Worm (Caenorhabditis elegans) whole organism, L2 larva: ENCODE measurements around the gene R06B10.7.

ENCODE experiments used
- C34F6.9 ChIP-seq: fragments of 150-350 bp; optimal IDR thresholded peaks from 2 replicates; lab custom pipeline; 2014; ENCODE audit warnings: missing biosample characterization, missing genetic modification characterization
- F13H6.1 ChIP-seq: sonication (generic microtip); optimal IDR thresholded peaks from 2 replicates; lab custom pipeline; 2016; ENCODE audit warnings: missing genetic modification characterization, missing compliant biosample characterization
- R02D3.7 ChIP-seq: fragments of 150-350 bp; optimal IDR thresholded peaks from 2 replicates; lab custom pipeline; 2014; ENCODE audit warnings: missing biosample characterization, missing genetic modification characterization
- blmp-1 ChIP-seq: sonication (generic microtip); optimal IDR thresholded peaks from 2 replicates; lab custom pipeline; 2017; ENCODE audit warnings: missing genetic modification characterization, mild to moderate bottlenecking, missing compliant biosample characterization, antibody characterized with exemption, moderate library complexity; ENCODE audit not compliant: insufficient read depth
- ceh-16 ChIP-seq: fragments of 150-350 bp; optimal IDR thresholded peaks from 2 replicates; lab custom pipeline; 2014; ENCODE audit warnings: missing biosample characterization, missing genetic modification characterization
- ceh-82 ChIP-seq: fragments of 150-350 bp; optimal IDR thresholded peaks from 2 replicates; lab custom pipeline; 2014; ENCODE audit warnings: missing biosample characterization, missing genetic modification characterization
- dmd-4 ChIP-seq: sonication (generic microtip); optimal IDR thresholded peaks from 2 replicates; lab custom pipeline; 2017; ENCODE audit warnings: missing biosample characterization, missing genetic modification characterization
- elt-1 ChIP-seq: fragments of 150-350 bp; optimal IDR thresholded peaks from 2 replicates; lab custom pipeline; 2014; ENCODE audit warnings: missing biosample characterization, missing genetic modification characterization
- elt-3 ChIP-seq: sonication (generic microtip); optimal IDR thresholded peaks from 2 replicates; lab custom pipeline; 2017; ENCODE audit warnings: missing biosample characterization, missing genetic modification characterization
- fos-1 ChIP-seq: fragments of 150-350 bp; optimal IDR thresholded peaks from 2 replicates; lab custom pipeline; 2014; ENCODE audit warnings: missing biosample characterization, missing genetic modification characterization
- gmeb-1 ChIP-seq: fragments of 150-350 bp; optimal IDR thresholded peaks from 2 replicates; lab custom pipeline; 2014; ENCODE audit warnings: missing biosample characterization, missing genetic modification characterization
- lin-13 ChIP-seq: fragments of 150-350 bp; optimal IDR thresholded peaks from 2 replicates; lab custom pipeline; 2014; ENCODE audit warnings: missing biosample characterization, missing genetic modification reagents, missing genetic modification characterization
- lin-39 ChIP-seq: fragments of 150-350 bp; optimal IDR thresholded peaks from 2 replicates; lab custom pipeline; 2014; ENCODE audit warnings: missing biosample characterization, missing genetic modification reagents, missing genetic modification characterization
- lsy-2 ChIP-seq, 2 experiments: fragments of 150-350 bp in 1 of 2; sonication (generic microtip) in 1 of 2; optimal IDR thresholded peaks; 2 replicates each; lab custom pipeline; 2014 to 2017; ENCODE audit warnings: missing biosample characterization in 2 of 2, missing genetic modification characterization in 2 of 2
- mab-5 ChIP-seq: fragments of 150-350 bp; optimal IDR thresholded peaks from 2 replicates; lab custom pipeline; 2014; ENCODE audit warnings: missing biosample characterization, missing genetic modification characterization
- nhr-10 ChIP-seq: sonication (generic microtip); optimal IDR thresholded peaks from 2 replicates; lab custom pipeline; 2017; ENCODE audit warnings: missing biosample characterization, missing genetic modification characterization
- nhr-11 ChIP-seq: fragments of 150-350 bp; optimal IDR thresholded peaks from 2 replicates; lab custom pipeline; 2014; ENCODE audit warnings: missing biosample characterization, missing genetic modification characterization
- nhr-129 ChIP-seq: fragments of 150-350 bp; optimal IDR thresholded peaks from 2 replicates; lab custom pipeline; 2014; ENCODE audit warnings: missing biosample characterization, missing genetic modification characterization
- nhr-25 ChIP-seq: fragments of 150-350 bp; sonication (generic microtip); optimal IDR thresholded peaks from 3 replicates; lab custom pipeline; 2014; ENCODE audit warnings: missing biosample characterization, missing genetic modification characterization
- nhr-6 ChIP-seq: fragments of 150-350 bp; optimal IDR thresholded peaks from 2 replicates; lab custom pipeline; 2014; ENCODE audit warnings: missing biosample characterization, missing genetic modification characterization
- nhr-77 ChIP-seq: fragments of 150-350 bp; optimal IDR thresholded peaks from 2 replicates; lab custom pipeline; 2014; ENCODE audit warnings: missing biosample characterization, missing genetic modification characterization
- sem-4 ChIP-seq: fragments of 150-350 bp; optimal IDR thresholded peaks from 2 replicates; lab custom pipeline; 2014; ENCODE audit warnings: missing biosample characterization, missing genetic modification reagents, missing genetic modification characterization
- sma-9 ChIP-seq, 2 experiments: fragments of 150-350 bp in 1 of 2; sonication (generic microtip) in 1 of 2; optimal IDR thresholded peaks; 2 replicates each; lab custom pipeline; 2014 to 2016; ENCODE audit warnings: missing genetic modification characterization in 2 of 2, mild to moderate bottlenecking in 1 of 2, missing biosample characterization in 1 of 2, missing compliant biosample characterization in 1 of 2, missing genetic modification reagents in 1 of 2, moderate library complexity in 1 of 2
- snpc-4 ChIP-seq: fragments of 150-350 bp; optimal IDR thresholded peaks from 2 replicates; lab custom pipeline; 2014; ENCODE audit warnings: missing biosample characterization, missing genetic modification characterization
- unc-39 ChIP-seq: fragments of 150-350 bp; optimal IDR thresholded peaks from 2 replicates; lab custom pipeline; 2014; ENCODE audit warnings: missing biosample characterization, missing genetic modification characterization
- unc-55 ChIP-seq: fragments of 150-350 bp; sonication (generic microtip); optimal IDR thresholded peaks from 3 replicates; lab custom pipeline; 2014; ENCODE audit warnings: missing biosample characterization, missing genetic modification reagents, missing genetic modification characterization
- unc-62 ChIP-seq: fragments of 150-350 bp; optimal IDR thresholded peaks from 2 replicates; lab custom pipeline; 2014; ENCODE audit warnings: missing biosample characterization, missing genetic modification reagents, missing genetic modification characterization
- ztf-1 ChIP-seq: fragments of 200-800 bp; sonication (Bioruptor generic); conservative IDR thresholded peaks from 2 replicates; pipeline ENCODE4 v1.3.6; 2022; ENCODE audit warnings: missing genetic modification characterization, missing compliant biosample characterization
- ztf-4 ChIP-seq: fragments of 150-350 bp; optimal IDR thresholded peaks from 2 replicates; lab custom pipeline; 2014; ENCODE audit warnings: missing biosample characterization, missing genetic modification characterization

Gene R06B10.7

DNA sequence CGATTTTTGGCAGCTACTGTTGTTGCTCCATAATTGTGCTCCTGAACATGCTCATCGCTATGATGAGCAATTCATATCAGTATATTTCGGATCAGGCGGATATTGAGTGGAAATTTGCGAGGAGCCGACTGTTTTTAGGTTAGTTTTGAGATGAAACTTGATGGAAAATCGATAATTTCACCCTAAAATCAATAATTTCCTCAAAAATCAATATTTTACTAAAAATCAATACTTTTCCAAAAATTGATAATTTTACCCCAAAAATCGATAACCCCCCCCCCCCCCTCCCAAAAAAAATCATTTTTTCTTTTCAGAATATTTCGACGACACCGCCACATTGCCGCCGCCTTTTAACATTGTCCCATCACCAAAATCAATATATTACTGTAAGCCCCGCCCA is 2.3 kb downstream of the R06B10.7 start:
- TF ChIP-seq lin-13: no peak
- no peak for TF ChIP-seq elt-1 (tag; lab: Kevin White, UChicago)
- no peak for TF ChIP-seq F13H6.1
- TF ChIP-seq ceh-82: no peak

DNA sequence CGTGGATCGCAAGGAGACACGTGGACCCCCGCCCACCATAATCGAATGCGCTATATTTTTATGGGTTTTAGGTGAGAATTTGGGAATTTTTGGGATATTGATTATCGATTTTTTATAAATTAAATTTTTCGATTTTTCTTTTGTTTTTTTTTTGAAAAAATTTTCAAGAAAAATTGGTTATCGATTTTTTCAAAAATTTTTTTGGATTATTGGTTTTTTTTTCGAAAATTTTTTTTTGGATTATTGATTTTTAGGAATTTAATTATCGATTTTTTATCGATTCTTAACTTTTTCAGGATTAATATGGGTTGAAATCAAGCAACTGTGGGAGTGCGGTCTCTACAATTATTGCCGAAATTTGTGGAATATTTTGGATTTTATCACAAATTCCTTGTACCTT is 4.6 kb downstream of the R06B10.7 start:
- no peak for TF ChIP-seq nhr-6 (tag; lab: Kevin White, UChicago)
- TF ChIP-seq nhr-77 (tag; lab: Kevin White, UChicago): no peak
- TF ChIP-seq nhr-10 (tag; lab: Kevin White, UChicago): no peak
- TF ChIP-seq dmd-4 (tag; lab: Kevin White, UChicago): no peak
- TF ChIP-seq, all 48 proteins: peak for 0

DNA sequence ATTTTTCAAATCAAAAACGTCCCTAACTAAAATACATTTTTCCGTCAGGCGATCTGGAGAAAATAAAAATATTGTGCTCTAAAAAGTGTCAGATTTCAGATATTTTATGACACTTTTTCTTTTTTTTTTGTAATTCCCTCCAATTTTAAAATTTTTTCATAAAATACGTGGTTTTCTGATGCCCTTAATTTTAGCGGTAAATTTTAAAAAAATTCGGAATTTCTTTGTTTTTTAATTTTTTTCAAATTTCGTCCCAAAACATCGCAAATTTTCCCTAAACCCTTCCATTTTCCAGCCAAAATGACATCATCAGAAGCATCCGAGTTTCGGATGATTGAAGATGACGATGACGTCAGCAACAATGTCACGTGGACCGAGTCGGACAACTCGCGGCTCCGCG is 9.6 kb downstream of the R06B10.7 start, which contains the start of gene trp-2:
TSS of gene trp-2 (plus strand) at position 301 of the 400 bp plus-strand sequence.
- TF ChIP-seq nhr-129 (tag; lab: Kevin White, UChicago) (no peak), unc-62 (no peak), nhr-25 (no peak), sma-9 (GFP tag; optimal IDR thresholded peaks at IDR 0.05; lab: Kevin White, UChicago) (no peak), sma-9 (tag; optimal IDR thresholded peaks at IDR 0.05; lab: Kevin White, UChicago) (no peak)

DNA sequence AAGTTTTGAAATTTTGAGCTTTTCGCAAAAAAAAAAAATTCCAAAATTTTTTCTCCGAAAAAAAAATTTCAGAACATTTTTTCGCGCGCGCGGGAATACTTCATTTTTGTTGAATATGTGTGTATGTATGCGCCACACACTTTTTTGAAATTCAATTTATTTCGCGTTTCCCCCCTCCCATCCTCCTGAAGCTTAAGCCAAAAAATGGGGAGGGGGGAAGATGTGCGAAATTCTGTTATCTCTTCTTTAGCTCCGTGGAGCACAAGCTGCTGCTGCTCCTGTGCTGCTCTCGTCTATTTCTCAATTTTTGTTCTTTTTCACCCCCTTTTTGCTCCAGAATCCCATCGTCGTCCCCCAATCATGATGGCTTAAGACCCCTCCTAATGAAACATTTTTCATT is 11.6 kb downstream of the R06B10.7 start:
- no peak for TF ChIP-seq elt-3 (tag; lab: Kevin White, UChicago)
- no peak for TF ChIP-seq nhr-25
- no peak for TF ChIP-seq nhr-6 (tag; lab: Kevin White, UChicago)

DNA sequence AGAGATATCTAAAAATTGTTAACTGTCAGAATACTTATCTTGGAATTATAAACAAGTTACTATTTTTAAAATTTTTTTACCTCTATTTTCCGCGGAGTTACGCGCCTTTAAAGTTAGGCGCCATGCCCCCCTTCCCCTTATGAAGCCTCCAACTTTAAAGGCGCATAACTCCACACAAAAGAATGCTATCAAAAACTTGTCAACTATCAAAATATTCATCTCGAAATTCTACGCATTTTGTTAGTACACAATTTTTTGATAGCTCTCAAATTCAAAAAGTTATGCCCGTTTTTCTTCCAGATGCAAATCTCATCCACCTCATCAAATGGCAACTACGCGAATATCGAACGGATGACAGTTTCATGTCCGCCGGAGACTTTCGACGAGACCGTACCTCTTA is 18.2 kb downstream of the R06B10.7 start, which contains the start of gene tbc-10:
TSS of gene tbc-10 (plus strand) at position 301 of the 400 bp plus-strand sequence.
- TF ChIP-seq snpc-4 (tag; lab: Kevin White, UChicago) (no peak), lsy-2 (tag; optimal IDR thresholded peaks at IDR 0.05; lab: Kevin White, UChicago) (no peak), mab-5 (tag; lab: Kevin White, UChicago) (no peak), unc-55 (GFP tag; lab: Kevin White, UChicago) (no peak), R02D3.7 (no peak), blmp-1 (tag; lab: Kevin White, UChicago) (no peak), sem-4 (tag; lab: Kevin White, UChicago) (no peak), ztf-4 (tag; lab: Kevin White, UChicago) (no peak), fos-1 (tag; lab: Kevin White, UChicago) (no peak), nhr-11 (tag; lab: Kevin White, UChicago) (no peak), lin-39 (tag; lab: Kevin White, UChicago) (no peak), ceh-82 (no peak), ztf-1 (GFP tag; lab: Robert Waterston, UW) (no peak)

DNA sequence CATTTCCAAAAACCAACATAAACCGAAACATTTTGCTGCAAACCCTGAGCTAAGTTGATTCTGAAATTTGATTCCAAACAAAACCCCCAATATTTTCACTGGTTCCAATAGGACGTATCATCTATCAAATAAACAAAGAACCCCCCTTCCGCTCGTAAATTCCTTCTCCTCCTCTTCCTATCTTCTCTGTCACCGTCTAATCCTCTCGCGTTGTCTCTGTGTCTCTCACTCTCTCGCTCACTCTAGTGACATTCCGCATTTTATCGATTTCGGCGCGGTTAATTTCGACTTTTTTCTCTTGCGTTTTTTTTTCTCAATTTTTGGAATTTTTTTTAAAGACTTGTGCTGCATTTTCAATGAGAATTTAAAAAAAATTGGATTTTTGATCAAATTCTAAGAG is 19.2 kb downstream of the R06B10.7 start:
- TF ChIP-seq lsy-2 (tag; optimal IDR thresholded peaks at IDR 0.05; lab: Kevin White, UChicago) (peak in 1 of 2 experiments; percentile 4), fos-1 (tag; lab: Kevin White, UChicago) (peak; percentile 51), nhr-129 (tag; lab: Kevin White, UChicago) (peak; percentile 21), unc-55 (GFP tag; lab: Kevin White, UChicago) (peak; percentile 69), sem-4 (tag; lab: Kevin White, UChicago) (peak; percentile 4), nhr-25 (peak; percentile 17), gmeb-1 (tag; lab: Kevin White, UChicago) (peak; percentile 41), mab-5 (tag; lab: Kevin White, UChicago) (no peak), ceh-16 (tag; lab: Kevin White, UChicago) (no peak), C34F6.9 (tag; lab: Kevin White, UChicago) (peak; percentile 58)

DNA sequence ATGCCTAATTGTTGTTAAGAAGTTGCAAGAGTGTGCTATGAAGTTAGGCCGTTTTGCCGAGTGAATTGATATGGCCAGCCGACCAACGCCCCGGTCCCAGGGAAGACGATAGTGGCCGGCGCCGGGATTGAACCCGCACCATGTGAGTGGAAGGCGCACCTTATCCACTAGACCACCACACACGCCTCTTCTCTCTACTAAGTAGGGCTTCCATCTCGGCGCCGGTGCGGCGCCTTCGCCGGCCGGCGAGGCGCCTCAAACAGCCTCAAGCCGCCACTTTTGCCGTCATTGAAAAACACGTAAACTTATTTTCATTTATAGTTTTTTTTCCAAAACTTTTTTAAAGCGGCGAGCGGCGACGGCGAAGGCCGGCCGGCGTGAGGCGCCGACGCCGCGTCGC is 22.3 kb downstream of the R06B10.7 start:
- no peak for TF ChIP-seq mab-5 (tag; lab: Kevin White, UChicago)
- no peak for TF ChIP-seq nhr-11 (tag; lab: Kevin White, UChicago)
- no peak for TF ChIP-seq unc-39
